Worm (Caenorhabditis elegans): ENCODE results near the gene F28H7.3.

DNA sequence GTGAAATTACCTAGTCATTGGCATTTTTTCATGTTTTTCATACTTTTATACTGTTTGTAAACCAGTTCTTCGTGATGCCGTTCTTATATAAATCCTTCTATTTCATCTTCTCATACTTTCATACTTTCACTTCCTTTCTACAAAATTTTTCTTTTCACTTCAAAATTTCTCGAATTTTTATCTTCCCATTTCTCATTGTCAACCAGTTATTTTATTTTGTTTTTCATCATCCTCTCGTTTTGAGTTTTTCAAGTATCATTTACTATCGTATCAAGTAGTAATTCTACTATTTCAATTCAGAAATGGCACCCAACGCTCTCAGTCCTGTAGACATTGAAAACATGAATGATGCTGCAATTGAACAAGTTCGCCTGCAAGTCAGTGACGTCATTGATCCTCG lies 8.1 kb upstream of the F28H7.3 start, which contains the start of gene F28H7.8:
- TF ChIP-seq sem-2 (GFP tag; optimal IDR thresholded peaks at IDR 0.05) (no peak), pha-4 (tag; optimal IDR thresholded peaks at IDR 0.05) (no peak), lin-32 (GFP tag; optimal IDR thresholded peaks at IDR 0.05) (no peak), nhr-76 (tag; optimal IDR thresholded peaks at IDR 0.05) (no peak), ces-1 (GFP tag; optimal IDR thresholded peaks at IDR 0.05) (no peak), mab-5 (tag; optimal IDR thresholded peaks at IDR 0.05) (no peak), blmp-1 (tag; optimal IDR thresholded peaks at IDR 0.05) (no peak), snpc-4 (tag; optimal IDR thresholded peaks at IDR 0.05) (no peak)

Measured in whole organism, mixed stage, embryonic.